Fruit fly (Drosophila melanogaster) whole organism, embryonic: Measurements from ENCODE around the gene Root.

Source experiments
- B-H1 ChIP-seq: fragments of 200-800 bp; sonication (Bioruptor generic); IDR thresholded peaks from 3 replicates; pipeline ENCODE4 v1.3.6; 2022; ENCODE audit warnings: missing biosample characterization, missing genetic modification characterization
- CG10209 ChIP-seq: fragments of 200-800 bp; sonication (Bioruptor generic); optimal IDR thresholded peaks from 3 replicates; lab custom pipeline; 2017; ENCODE audit warnings: missing biosample characterization, mild to moderate bottlenecking, missing genetic modification characterization, missing genetic modification reagents
- CG10321 ChIP-seq: fragments of 200-800 bp; sonication (Bioruptor generic); IDR thresholded peaks from 2 replicates; pipeline ENCODE4 v1.3.6; 2022; ENCODE audit warnings: missing biosample characterization, missing genetic modification characterization
- CG10565 ChIP-seq: fragments of 200-800 bp; sonication (Bioruptor generic); optimal IDR thresholded peaks from 3 replicates; lab custom pipeline; 2016; ENCODE audit warnings: missing biosample characterization, mild to moderate bottlenecking, missing genetic modification characterization
- CG11085 ChIP-seq: fragments of 200-800 bp; sonication (Bioruptor generic); IDR thresholded peaks from 2 replicates; pipeline ENCODE4 v1.3.6; 2022; ENCODE audit warnings: missing biosample characterization, missing genetic modification characterization
- CG11093 ChIP-seq: fragments of 200-800 bp; sonication (Bioruptor generic); IDR thresholded peaks from 3 replicates; pipeline ENCODE4 v1.3.6; 2022; ENCODE audit warnings: missing biosample characterization, missing genetic modification characterization
- CG11398 ChIP-seq: fragments of 200-800 bp; sonication (Bioruptor generic); optimal IDR thresholded peaks from 2 replicates; lab custom pipeline; 2016; ENCODE audit warnings: missing biosample characterization, missing genetic modification characterization
- CG11504 ChIP-seq: fragments of 200-800 bp; sonication (Bioruptor generic); optimal IDR thresholded peaks from 3 replicates; lab custom pipeline; 2019; ENCODE audit warnings: missing biosample characterization, mild to moderate bottlenecking, missing genetic modification characterization, moderate library complexity
- CG12299 ChIP-seq: fragments of 200-800 bp; sonication (Bioruptor generic); optimal IDR thresholded peaks from 2 replicates; lab custom pipeline; 2018; ENCODE audit warnings: missing biosample characterization, mild to moderate bottlenecking, missing genetic modification characterization
- CG1233 ChIP-seq: fragments of 200-800 bp; sonication (Bioruptor generic); optimal IDR thresholded peaks from 4 replicates; lab custom pipeline; 2018; ENCODE audit warnings: missing biosample characterization, mild to moderate bottlenecking, missing genetic modification characterization
- CG12659 ChIP-seq: fragments of 200-800 bp; sonication (Bioruptor generic); optimal IDR thresholded peaks from 3 replicates; lab custom pipeline; 2017; ENCODE audit warnings: mild to moderate bottlenecking, missing biosample characterization, missing genetic modification reagents, missing genetic modification characterization
- CG13424 ChIP-seq: fragments of 200-800 bp; sonication (Bioruptor generic); optimal IDR thresholded peaks from 2 replicates; lab custom pipeline; 2019; ENCODE audit warnings: missing biosample characterization, mild to moderate bottlenecking, missing genetic modification characterization, moderate library complexity
- CG14860 ChIP-seq: fragments of 200-800 bp; sonication (Bioruptor generic); IDR thresholded peaks from 3 replicates; pipeline ENCODE4 v1.3.6; 2022; ENCODE audit warnings: missing biosample characterization, missing genetic modification characterization; ENCODE audit not compliant: partially characterized antibody
- CG1602 ChIP-seq: fragments of 200-800 bp; sonication (Bioruptor generic); optimal IDR thresholded peaks from 3 replicates; lab custom pipeline; 2016; ENCODE audit warnings: missing biosample characterization, missing genetic modification characterization
- CG18764 ChIP-seq: fragments of 200-800 bp; sonication (Bioruptor generic); optimal IDR thresholded peaks from 3 replicates; lab custom pipeline; 2016; ENCODE audit warnings: missing biosample characterization, missing genetic modification characterization
- CG2120 ChIP-seq: fragments of 200-800 bp; sonication (Bioruptor generic); optimal IDR thresholded peaks from 3 replicates; lab custom pipeline; 2016; ENCODE audit warnings: missing biosample characterization, missing genetic modification characterization
- CG2678 ChIP-seq: fragments of 200-800 bp; sonication (Bioruptor generic); optimal IDR thresholded peaks from 3 replicates; lab custom pipeline; 2019; ENCODE audit warnings: missing biosample characterization, mild to moderate bottlenecking, missing genetic modification characterization, moderate library complexity
- CG3281 ChIP-seq: fragments of 200-800 bp; sonication (Bioruptor generic); optimal IDR thresholded peaks from 3 replicates; lab custom pipeline; 2017; ENCODE audit warnings: missing biosample characterization, mild to moderate bottlenecking, missing genetic modification characterization
- CG3847 ChIP-seq: fragments of 200-800 bp; sonication (Bioruptor generic); IDR thresholded peaks from 2 replicates; pipeline ENCODE4 v1.3.6; 2022; ENCODE audit warnings: missing biosample characterization, missing genetic modification characterization
- CG43689 ChIP-seq: fragments of 200-800 bp; sonication (Bioruptor generic); IDR thresholded peaks from 2 replicates; pipeline ENCODE4 v1.3.6; 2022; ENCODE audit warnings: missing biosample characterization, missing genetic modification characterization
- CG4707 ChIP-seq: fragments of 200-800 bp; sonication (Bioruptor generic); optimal IDR thresholded peaks from 2 replicates; lab custom pipeline; 2018; ENCODE audit warnings: missing biosample characterization, mild to moderate bottlenecking, missing genetic modification characterization, moderate library complexity
- CG7839 ChIP-seq: fragments of 200-800 bp; sonication (Bioruptor generic); optimal IDR thresholded peaks from 3 replicates; lab custom pipeline; 2018; ENCODE audit warnings: missing biosample characterization, mild to moderate bottlenecking, missing genetic modification characterization, moderate library complexity
- CG9727 ChIP-seq: fragments of 200-800 bp; sonication (Bioruptor generic); optimal IDR thresholded peaks from 3 replicates; lab custom pipeline; 2017; ENCODE audit warnings: missing biosample characterization, mild to moderate bottlenecking, missing genetic modification characterization
- CG9817 ChIP-seq: fragments of 200-800 bp; sonication (Bioruptor generic); optimal IDR thresholded peaks from 2 replicates; lab custom pipeline; 2018; ENCODE audit warnings: missing biosample characterization, mild to moderate bottlenecking, missing genetic modification characterization, moderate library complexity
- E2f2 ChIP-seq: fragments of 200-800 bp; sonication (Bioruptor generic); IDR thresholded peaks from 2 replicates; pipeline ENCODE4 v1.3.6; 2022; ENCODE audit warnings: missing biosample characterization, missing genetic modification characterization
- ERR ChIP-seq: fragments of 200-800 bp; sonication (Bioruptor generic); optimal IDR thresholded peaks from 2 replicates; lab custom pipeline; 2016; ENCODE audit warnings: missing biosample characterization, missing genetic modification characterization
- HLH4C ChIP-seq: fragments of 200-800 bp; sonication (Bioruptor generic); IDR thresholded peaks from 3 replicates; pipeline ENCODE4 v1.3.6; 2022; ENCODE audit warnings: missing biosample characterization, missing genetic modification characterization; ENCODE audit not compliant: partially characterized antibody
- Hmx ChIP-seq: fragments of 200-800 bp; sonication (Bioruptor generic); optimal IDR thresholded peaks from 2 replicates; lab custom pipeline; 2016; ENCODE audit warnings: missing biosample characterization, missing genetic modification characterization
- Jarid2 ChIP-seq: fragments of 200-800 bp; sonication (Bioruptor generic); optimal IDR thresholded peaks from 3 replicates; lab custom pipeline; 2017; ENCODE audit warnings: mild to moderate bottlenecking, missing biosample characterization, missing genetic modification reagents, missing genetic modification characterization
- Oaz ChIP-seq: fragments of 200-800 bp; sonication (Bioruptor generic); IDR thresholded peaks from 2 replicates; pipeline ENCODE4 v1.3.6; 2022; ENCODE audit warnings: missing biosample characterization, missing genetic modification characterization
- Sox102F ChIP-seq: fragments of 200-800 bp; sonication (Bioruptor generic); optimal IDR thresholded peaks from 2 replicates; lab custom pipeline; 2018; ENCODE audit warnings: missing biosample characterization, mild to moderate bottlenecking, missing genetic modification characterization, moderate library complexity
- Sry-δ ChIP-seq: fragments of 200-800 bp; sonication (Bioruptor generic); optimal IDR thresholded peaks from 2 replicates; lab custom pipeline; 2016; ENCODE audit warnings: missing biosample characterization, missing genetic modification characterization
- TFAM ChIP-seq: fragments of 200-800 bp; sonication (Bioruptor generic); optimal IDR thresholded peaks from 2 replicates; lab custom pipeline; 2017; ENCODE audit warnings: missing biosample characterization, missing genetic modification characterization, inconsistent platforms
- Xbp1 ChIP-seq: fragments of 200-800 bp; sonication (Bioruptor generic); optimal IDR thresholded peaks from 3 replicates; lab custom pipeline; 2016; ENCODE audit warnings: missing biosample characterization, mild to moderate bottlenecking, missing genetic modification characterization
- al ChIP-seq: fragments of 200-800 bp; sonication (Bioruptor generic); IDR thresholded peaks from 2 replicates; pipeline ENCODE4 v1.3.6; 2022; ENCODE audit warnings: missing biosample characterization, missing genetic modification characterization
- chinmo ChIP-seq: fragments of 200-800 bp; sonication (Bioruptor generic); IDR thresholded peaks from 4 replicates; pipeline ENCODE4 v1.3.6; 2022; ENCODE audit warnings: missing biosample characterization, missing genetic modification characterization; ENCODE audit not compliant: partially characterized antibody
- crol ChIP-seq: fragments of 200-800 bp; sonication (Bioruptor generic); IDR thresholded peaks from 2 replicates; pipeline ENCODE4 v1.3.6; 2022; ENCODE audit warnings: missing biosample characterization, missing genetic modification characterization
- ewg ChIP-seq: fragments of 200-800 bp; sonication (Bioruptor generic); optimal IDR thresholded peaks from 3 replicates; lab custom pipeline; 2017; ENCODE audit warnings: mild to moderate bottlenecking, missing biosample characterization, missing genetic modification reagents, missing genetic modification characterization
- gsb ChIP-seq: fragments of 200-800 bp; sonication (Bioruptor generic); IDR thresholded peaks from 2 replicates; pipeline ENCODE4 v1.3.6; 2022; ENCODE audit warnings: missing biosample characterization, missing genetic modification characterization
- ham ChIP-seq: fragments of 200-800 bp; sonication (Bioruptor generic); IDR thresholded peaks from 2 replicates; pipeline ENCODE4 v1.3.6; 2022; ENCODE audit warnings: missing biosample characterization, missing genetic modification characterization
- lmd ChIP-seq: fragments of 200-800 bp; sonication (Bioruptor generic); IDR thresholded peaks from 2 replicates; pipeline ENCODE4 v1.3.6; 2022; ENCODE audit warnings: missing biosample characterization, missing genetic modification characterization
- nerfin-2 ChIP-seq: fragments of 200-800 bp; sonication (Bioruptor generic); IDR thresholded peaks from 2 replicates; pipeline ENCODE4 v1.3.6; 2022; ENCODE audit warnings: missing biosample characterization, missing genetic modification characterization; ENCODE audit not compliant: partially characterized antibody
- sens-2 ChIP-seq: fragments of 200-800 bp; sonication (Bioruptor generic); IDR thresholded peaks from 2 replicates; pipeline ENCODE4 v1.3.6; 2022; ENCODE audit warnings: missing biosample characterization, missing genetic modification characterization
- sim ChIP-seq: fragments of 200-800 bp; sonication (Bioruptor generic); IDR thresholded peaks from 2 replicates; pipeline ENCODE4 v1.3.6; 2022; ENCODE audit warnings: missing biosample characterization, missing genetic modification characterization
- tll ChIP-seq, 2 experiments: fragments of 200-800 bp in 1 of 2; fragments of >200 bp in 1 of 2; sonication (Bioruptor generic) in 1 of 2; optimal IDR thresholded peaks; 2 replicates each; lab custom pipeline; 2017 to 2019; ENCODE audit warnings: missing biosample characterization in 2 of 2, missing genetic modification characterization in 2 of 2, mild to moderate bottlenecking in 1 of 2, moderate library complexity in 1 of 2
- zen ChIP-seq: fragments of 200-800 bp; sonication (Bioruptor generic); optimal IDR thresholded peaks from 3 replicates; lab custom pipeline; 2018; ENCODE audit warnings: missing biosample characterization, mild to moderate bottlenecking, missing genetic modification characterization, moderate library complexity
- zf30C ChIP-seq: fragments of 200-800 bp; sonication (Bioruptor generic); optimal IDR thresholded peaks from 3 replicates; lab custom pipeline; 2018; ENCODE audit warnings: missing biosample characterization, mild to moderate bottlenecking, missing genetic modification characterization

Gene Root

dm6 chr3R:24093430-24093829, 19.7 kb upstream of the Root start (continued):
- TF ChIP-seq CG12299 (tag; lab: Kevin White, UChicago) (no peak), al (GFP tag; lab: Robert Waterston, UW) (no peak), Sox102F (peak; percentile 35), CG1602 (GFP tag; lab: Kevin White, UChicago) (no peak), CG4707 (GFP tag; lab: Kevin White, UChicago) (no peak), CG10209 (GFP tag; lab: Kevin White, UChicago) (no peak), Jarid2 (no peak), CG2120 (peak; percentile 56), CG11398 (GFP tag; lab: Kevin White, UChicago) (no peak), CG10321 (GFP tag; lab: Robert Waterston, UW) (no peak), E2f2 (GFP tag; lab: Robert Waterston, UW) (no peak), Xbp1 (GFP tag; lab: Kevin White, UChicago) (peak; percentile 38), CG13424 (tag; lab: Kevin White, UChicago) (peak; percentile 43), CG1233 (GFP tag; lab: Kevin White, UChicago) (no peak), CG7839 (tag; lab: Kevin White, UChicago) (peak; percentile 43), crol (GFP tag; lab: Robert Waterston, UW) (no peak), HLH4C (GFP tag; lab: Robert Waterston, UW) (no peak), sens-2 (GFP tag; lab: Robert Waterston, UW) (no peak), ERR (GFP tag; lab: Kevin White, UChicago) (no peak), CG2678 (tag; lab: Kevin White, UChicago) (peak; percentile 14), tll (GFP tag; optimal IDR thresholded peaks at IDR 0.05; lab: Kevin White, UChicago) (no peak), Oaz (GFP tag; lab: Robert Waterston, UW) (no peak), TFAM (GFP tag; lab: Kevin White, UChicago) (no peak), zf30C (GFP tag; lab: Kevin White, UChicago) (peak; percentile 4), CG9727 (GFP tag; lab: Kevin White, UChicago) (peak; percentile 22)

- TF ChIP-seq CG9817 (peak; percentile 54), CG12659 (GFP tag; lab: Kevin White, UChicago) (peak; percentile 74), CG10565 (GFP tag; lab: Kevin White, UChicago) (no peak), HLH4C (GFP tag; lab: Robert Waterston, UW) (no peak), ham (peak; percentile 44; the same call in 1 of the 2 replicates), CG43689 (GFP tag; lab: Robert Waterston, UW) (peak; percentile 44; the same call in 1 of the 2 replicates), CG11504 (tag; lab: Kevin White, UChicago) (peak; percentile 82), gsb (GFP tag; lab: Robert Waterston, UW) (peak; percentile 72), B-H1 (GFP tag; lab: Robert Waterston, UW) (peak; percentile 85), CG3847 (peak; percentile 76), sim (GFP tag; lab: Robert Waterston, UW) (0 out of 2 replicates have a peak, but pooled peaks have one; percentile 54), zen (tag; lab: Kevin White, UChicago) (peak; percentile 50), CG11093 (peak; percentile 56), chinmo (GFP tag; lab: Robert Waterston, UW) (0 out of 4 replicates have a peak, but pooled peaks have one; percentile 58), CG3281 (GFP tag; lab: Kevin White, UChicago) (peak; percentile 67), Sry-δ (peak; percentile 44), nerfin-2 (no peak), Hmx (peak; percentile 27), CG14860 (GFP tag; lab: Robert Waterston, UW) (no peak), CG11085 (peak; percentile 86), CG18764 (GFP tag; lab: Kevin White, UChicago) (peak; percentile 65), ewg (peak; percentile 61), lmd (GFP tag; lab: Robert Waterston, UW) (peak; percentile 87)
Measured at dm6 chr3R:24099039-24100026, 13.8 kb upstream of the Root start.
